Fruit fly (Drosophila melanogaster): ENCODE data around the gene Syx17.
A peak's percentile ranks its signal among the peaks of the same experiment; 100 is the strongest.

The Syx17 gene

dm6 chr3L:4403180-4403769 is at the start of gene Syx17:
Syx17 (plus strand) TSS chr3L:4403487.
- TF ChIP-seq grau (tag; optimal IDR thresholded peaks at IDR 0.05) (peak; percentile 60), psq (GFP tag; optimal IDR thresholded peaks at IDR 0.05) (no peak), unpg (GFP tag; optimal IDR thresholded peaks at IDR 0.05) (peak; percentile 52), fd96Cb (tag; optimal IDR thresholded peaks at IDR 0.05) (peak; percentile 29), pb (GFP tag; optimal IDR thresholded peaks at IDR 0.05) (no peak), croc (GFP tag; conservative IDR thresholded peaks at IDR 0.05) (no peak), CG12104 (GFP tag; optimal IDR thresholded peaks at IDR 0.05) (peak; percentile 10), dimm (GFP tag; IDR thresholded peaks at IDR 0.05) (no peak), zen2 (GFP tag; IDR thresholded peaks at IDR 0.05; ENCODE audit: partially characterized antibody) (peak; percentile 80), B-H1 (GFP tag; IDR thresholded peaks at IDR 0.05) (no peak), Optix (GFP tag; IDR thresholded peaks at IDR 0.05) (no peak), dmrt99B (tag; optimal IDR thresholded peaks at IDR 0.05) (peak; percentile 61), E2f2 (GFP tag; IDR thresholded peaks at IDR 0.05) (peak; percentile 55), CG12299 (tag; optimal IDR thresholded peaks at IDR 0.05) (peak; percentile 31), Xrp1 (GFP tag; IDR thresholded peaks at IDR 0.05) (peak; percentile 31; the same call in 1 of the 2 replicates), CG17612 (GFP tag; IDR thresholded peaks at IDR 0.05) (no peak), luna (GFP tag; optimal IDR thresholded peaks at IDR 0.05) (peak; percentile 59), Tbp (GFP tag; optimal IDR thresholded peaks at IDR 0.05) (no peak), D19B (GFP tag; optimal IDR thresholded peaks at IDR 0.05) (peak; percentile 19), CG1603 (tag; optimal IDR thresholded peaks at IDR 0.05) (peak; percentile 84), H2.0 (GFP tag; IDR thresholded peaks at IDR 0.05) (peak; percentile 45; the same call in 1 of the 2 replicates), Gsc (GFP tag; IDR thresholded peaks at IDR 0.05) (no peak), chn (GFP tag; optimal IDR thresholded peaks at IDR 0.05) (peak; percentile 69), Sox100B (GFP tag; optimal IDR thresholded peaks at IDR 0.05) (peak; percentile 34), CG8765 (GFP tag; IDR thresholded peaks at IDR 0.05) (no peak), Hr51 (GFP tag; optimal IDR thresholded peaks at IDR 0.05) (peak; percentile 60 to 74), Hr78 (GFP tag; optimal IDR thresholded peaks at IDR 0.05) (peak; percentile 76 to 100), CG7928 (GFP tag; optimal IDR thresholded peaks at IDR 0.05) (peak; percentile 58), CG11247 (GFP tag; IDR thresholded peaks at IDR 0.05) (peak; percentile 55), dysf (GFP tag; IDR thresholded peaks at IDR 0.05) (peak; percentile 45; the same call in 2 of the 3 replicates), CG5180 (GFP tag; optimal IDR thresholded peaks at IDR 0.05) (peak; percentile 51), hkb (optimal IDR thresholded peaks at IDR 0.05) (no peak), hkb (GFP tag; IDR thresholded peaks at IDR 0.05) (peak; percentile 57), CG7987 (GFP tag; optimal IDR thresholded peaks at IDR 0.05) (peak; percentile 60), org-1 (GFP tag; optimal IDR thresholded peaks at IDR 0.05) (no peak), CG43689 (GFP tag; IDR thresholded peaks at IDR 0.05) (no peak), Blimp-1 (GFP tag; optimal IDR thresholded peaks at IDR 0.05) (peak; percentile 51), tap (tag; optimal IDR thresholded peaks at IDR 0.05) (peak; percentile 27), sens-2 (GFP tag; IDR thresholded peaks at IDR 0.05) (0 out of 2 replicates have a peak, but pooled peaks have one; percentile 11), hbn (GFP tag; IDR thresholded peaks at IDR 0.05; ENCODE audit: partially characterized antibody) (peak; percentile 84), Oaz (GFP tag; IDR thresholded peaks at IDR 0.05) (no peak), scrt (GFP tag; optimal IDR thresholded peaks at IDR 0.05) (peak; percentile 11), B-H2 (GFP tag; optimal IDR thresholded peaks at IDR 0.05) (peak; percentile 81), bbx (GFP tag; IDR thresholded peaks at IDR 0.05; ENCODE audit: partially characterized antibody) (peak; percentile 95), lbe (GFP tag; optimal IDR thresholded peaks at IDR 0.05) (peak; percentile 52), CG8290 (GFP tag; optimal IDR thresholded peaks at IDR 0.05) (peak; percentile 50), CG8290 (tag; optimal IDR thresholded peaks at IDR 0.05) (peak in 1 of 2 experiments; percentile 92), CoRest (tag; optimal IDR thresholded peaks at IDR 0.05) (peak; percentile 68), CG11398 (GFP tag; optimal IDR thresholded peaks at IDR 0.05) (peak; percentile 10), maf-S (GFP tag; optimal IDR thresholded peaks at IDR 0.05) (peak; percentile 50)
